Worm (Caenorhabditis elegans) whole organism, L4 larva: Measurements from ENCODE around the gene rnp-9.

ENCODE experiments used
- F26F4.8 ChIP-seq: fragments of 200-800 bp; sonication (Bioruptor generic); conservative IDR thresholded peaks from 2 replicates; pipeline ENCODE4 v1.3.6; 2022; ENCODE audit warnings: missing genetic modification characterization, missing compliant biosample characterization
- F37D6.2 ChIP-seq: sonication (generic microtip); optimal IDR thresholded peaks from 2 replicates; lab custom pipeline; 2016; ENCODE audit warnings: mild to moderate bottlenecking, missing genetic modification characterization, missing compliant biosample characterization
- F49E8.2 ChIP-seq: sonication (generic microtip); optimal IDR thresholded peaks from 2 replicates; lab custom pipeline; 2016; ENCODE audit warnings: missing compliant biosample characterization, mild to moderate bottlenecking, missing genetic modification characterization, borderline replicate concordance
- R02D3.7 ChIP-seq: fragments of 150-350 bp; sonication (generic microtip); optimal IDR thresholded peaks from 3 replicates; lab custom pipeline; 2014; ENCODE audit warnings: missing biosample characterization, missing genetic modification characterization
- Y5F2A.4 ChIP-seq: fragments of 200-800 bp; sonication (Bioruptor generic); optimal IDR thresholded peaks from 2 replicates; lab custom pipeline; 2018; ENCODE audit warnings: mild to moderate bottlenecking, missing genetic modification characterization, missing compliant biosample characterization
- Y75B8A.6 ChIP-seq: fragments of 200-800 bp; sonication (Bioruptor generic); IDR thresholded peaks from 2 replicates; pipeline ENCODE4 v1.3.6; 2022; ENCODE audit warnings: missing genetic modification reagents, missing genetic modification characterization, missing compliant biosample characterization
- ceh-32 ChIP-seq: sonication (generic microtip); optimal IDR thresholded peaks from 2 replicates; lab custom pipeline; 2016; ENCODE audit warnings: mild to moderate bottlenecking, missing genetic modification characterization, missing compliant biosample characterization; ENCODE audit not compliant: poor library complexity
- daf-16 ChIP-seq, 3 experiments: sonication (generic microtip); optimal IDR thresholded peaks; 2 replicates each; lab custom pipeline; 2016 to 2017; ENCODE audit warnings: missing genetic modification characterization in 3 of 3, missing genetic modification reagents in 3 of 3, mild to moderate bottlenecking in 2 of 3, missing compliant biosample characterization in 2 of 3, missing biosample characterization in 1 of 3, moderate library complexity in 1 of 3
- daf-19 ChIP-seq: fragments of 200-800 bp; sonication (Bioruptor generic); conservative IDR thresholded peaks from 2 replicates; pipeline ENCODE4 v1.3.6; 2022; ENCODE audit warnings: missing genetic modification characterization, missing compliant biosample characterization
- daf-8 ChIP-seq: fragments of 200-800 bp; sonication (Bioruptor generic); IDR thresholded peaks from 2 replicates; pipeline ENCODE4 v1.3.6; 2022; ENCODE audit warnings: missing genetic modification characterization, missing compliant biosample characterization
- dmd-8 ChIP-seq: fragments of 200-800 bp; sonication (Bioruptor generic); IDR thresholded peaks from 2 replicates; pipeline ENCODE4 v1.3.6; 2022; ENCODE audit warnings: missing genetic modification characterization, missing compliant biosample characterization
- dmd-9 ChIP-seq: fragments of 200-800 bp; sonication (Bioruptor generic); IDR thresholded peaks from 2 replicates; pipeline ENCODE4 v1.3.6; 2022; ENCODE audit warnings: missing genetic modification reagents, missing genetic modification characterization, missing compliant biosample characterization
- dpl-1 ChIP-seq: fragments of 150-350 bp; optimal IDR thresholded peaks from 2 replicates; lab custom pipeline; 2014; ENCODE audit warnings: missing biosample characterization, missing genetic modification reagents, missing genetic modification characterization
- dve-1 ChIP-seq: sonication (generic microtip); optimal IDR thresholded peaks from 2 replicates; lab custom pipeline; 2017; ENCODE audit warnings: antibody characterized with exemption, mild to moderate bottlenecking, missing genetic modification characterization, missing compliant biosample characterization; ENCODE audit not compliant: insufficient read depth
- egl-43 ChIP-seq: fragments of 200-800 bp; sonication (Bioruptor generic); IDR thresholded peaks from 2 replicates; pipeline ENCODE4 v1.3.6; 2022; ENCODE audit warnings: missing genetic modification reagents, missing genetic modification characterization, missing compliant biosample characterization
- hif-1 ChIP-seq, 2 experiments: sonication (generic microtip); optimal IDR thresholded peaks; 2 replicates each; lab custom pipeline; 2016 to 2017; ENCODE audit warnings: missing compliant biosample characterization in 2 of 2, missing genetic modification characterization in 2 of 2, missing genetic modification reagents in 2 of 2, missing genotype in 2 of 2, mild to moderate bottlenecking in 1 of 2
- hlh-11 ChIP-seq: fragments of 200-800 bp; sonication (Bioruptor generic); optimal IDR thresholded peaks from 2 replicates; lab custom pipeline; 2018; ENCODE audit warnings: mild to moderate bottlenecking, missing genetic modification characterization, missing compliant biosample characterization
- hlh-30 ChIP-seq: sonication (generic microtip); optimal IDR thresholded peaks from 2 replicates; lab custom pipeline; 2017; ENCODE audit warnings: antibody characterized with exemption, mild to moderate bottlenecking, missing genetic modification characterization, missing compliant biosample characterization; ENCODE audit not compliant: insufficient read depth
- lin-1 ChIP-seq: fragments of 200-800 bp; sonication (Bioruptor generic); IDR thresholded peaks from 2 replicates; pipeline ENCODE4 v1.3.6; 2022; ENCODE audit warnings: missing genetic modification reagents, missing genetic modification characterization, missing compliant biosample characterization
- lin-15B ChIP-seq: fragments of 150-350 bp; sonication (generic microtip); optimal IDR thresholded peaks from 3 replicates; lab custom pipeline; 2014; ENCODE audit warnings: missing biosample characterization, missing genetic modification characterization
- lin-29 ChIP-seq: fragments of 200-800 bp; sonication (Bioruptor generic); IDR thresholded peaks from 2 replicates; pipeline ENCODE4 v1.3.6; 2022; ENCODE audit warnings: missing genetic modification reagents, missing genetic modification characterization, missing compliant biosample characterization
- lin-39 ChIP-seq: fragments of 150-350 bp; optimal IDR thresholded peaks from 2 replicates; lab custom pipeline; 2014; ENCODE audit warnings: missing biosample characterization, missing genetic modification reagents, missing genetic modification characterization
- madf-5 ChIP-seq, 2 experiments: fragments of 200-800 bp; sonication (Bioruptor generic); IDR thresholded peaks; 2 replicates each; pipeline ENCODE4 v1.3.6; 2022; ENCODE audit warnings: missing compliant biosample characterization in 2 of 2, missing genetic modification characterization in 2 of 2
- madf-9 ChIP-seq: fragments of 200-800 bp; sonication (Bioruptor generic); conservative IDR thresholded peaks from 2 replicates; pipeline ENCODE4 v1.3.6; 2022; ENCODE audit warnings: missing genetic modification reagents, missing genetic modification characterization, missing compliant biosample characterization
- mdl-1 ChIP-seq, 2 experiments: fragments of 150-350 bp in 1 of 2; sonication (generic microtip) in 1 of 2; optimal IDR thresholded peaks; 2 replicates each; lab custom pipeline; 2014 to 2017; ENCODE audit warnings: missing biosample characterization in 2 of 2, missing genetic modification characterization in 2 of 2
- mdt-29 ChIP-seq: fragments of 200-800 bp; sonication (Bioruptor generic); IDR thresholded peaks from 2 replicates; pipeline ENCODE4 v1.3.6; 2022; ENCODE audit warnings: missing genetic modification reagents, missing genetic modification characterization, missing compliant biosample characterization
- mxl-2 ChIP-seq: fragments of 200-800 bp; sonication (Bioruptor generic); conservative IDR thresholded peaks from 2 replicates; pipeline ENCODE4 v1.3.6; 2022; ENCODE audit warnings: missing genetic modification reagents, missing genetic modification characterization, missing compliant biosample characterization
- nhr-25 ChIP-seq: sonication (generic microtip); optimal IDR thresholded peaks from 2 replicates; lab custom pipeline; 2017; ENCODE audit warnings: missing genetic modification characterization, mild to moderate bottlenecking, missing compliant biosample characterization, antibody characterized with exemption, moderate library complexity, borderline replicate concordance; ENCODE audit not compliant: insufficient read depth
- nhr-28 ChIP-seq: fragments of 150-350 bp; optimal IDR thresholded peaks from 2 replicates; lab custom pipeline; 2014; ENCODE audit warnings: missing biosample characterization, missing genetic modification characterization
- nhr-48 ChIP-seq: sonication (generic microtip); optimal IDR thresholded peaks from 2 replicates; lab custom pipeline; 2016; ENCODE audit warnings: mild to moderate bottlenecking, missing genetic modification characterization, missing compliant biosample characterization
- nhr-77 ChIP-seq: fragments of 150-350 bp; optimal IDR thresholded peaks from 2 replicates; lab custom pipeline; 2014; ENCODE audit warnings: missing biosample characterization, missing genetic modification characterization
- php-3 ChIP-seq: fragments of 200-800 bp; sonication (Bioruptor generic); IDR thresholded peaks from 2 replicates; pipeline ENCODE4 v1.3.6; 2022; ENCODE audit warnings: missing genetic modification reagents, missing genetic modification characterization, missing compliant biosample characterization
- snpc-4 ChIP-seq: fragments of 150-350 bp; optimal IDR thresholded peaks from 2 replicates; lab custom pipeline; 2014; ENCODE audit warnings: missing biosample characterization, missing genetic modification characterization
- tra-1 ChIP-seq: fragments of 200-800 bp; sonication (Bioruptor generic); IDR thresholded peaks from 2 replicates; pipeline ENCODE4 v1.3.6; 2022; ENCODE audit warnings: missing genetic modification reagents, missing genetic modification characterization, missing compliant biosample characterization
- unc-130 ChIP-seq: sonication (generic microtip); optimal IDR thresholded peaks from 2 replicates; lab custom pipeline; 2016; ENCODE audit warnings: missing genetic modification reagents, missing genetic modification characterization, missing compliant biosample characterization
- unc-62 ChIP-seq, 3 experiments: fragments of 150-350 bp in 1 of 3; sonication (generic microtip); optimal IDR thresholded peaks in 2 of 3; peaks in 1 of 3; 1 replicate in 1 of 3; 2 replicates in 2 of 3; lab custom pipeline; 2014 to 2017; ENCODE audit warnings: missing biosample characterization in 3 of 3, missing genetic modification characterization in 3 of 3, missing genetic modification reagents in 3 of 3, missing genotype in 1 of 3

Gene rnp-9

DNA sequence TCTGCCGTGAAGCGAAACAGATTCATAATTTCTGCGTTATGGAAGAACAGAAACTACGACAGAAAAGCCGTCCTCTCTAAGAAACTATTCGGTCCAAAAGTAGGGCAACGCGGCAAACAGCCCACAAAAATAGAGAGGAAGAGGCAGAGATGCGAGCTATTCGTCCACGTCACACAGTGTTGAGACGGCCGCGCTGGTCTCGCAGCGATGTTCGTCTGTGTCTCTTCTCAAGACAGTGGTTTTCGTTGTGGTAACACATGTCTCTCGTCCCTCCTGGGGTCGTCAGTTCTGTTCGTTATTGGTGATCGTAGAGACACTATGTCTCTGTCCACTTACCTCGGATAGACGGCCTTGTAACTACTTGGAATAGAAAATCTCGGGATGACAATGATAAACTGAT, 8.4 kb upstream of the rnp-9 start, which contains the start of gene erd-2.1 (continued):
- TF ChIP-seq F49E8.2 (tag; lab: Kevin White, UChicago) (no peak), lin-29 (GFP tag; lab: Robert Waterston, UW) (no peak), mdt-29 (GFP tag; lab: Robert Waterston, UW) (no peak), F26F4.8 (GFP tag; lab: Robert Waterston, UW) (no peak), lin-15B (tag; lab: Kevin White, UChicago) (no peak), hlh-30 (tag; lab: Kevin White, UChicago) (peak; percentile 85), nhr-77 (tag; lab: Kevin White, UChicago) (peak; percentile 49), R02D3.7 (tag; lab: Kevin White, UChicago) (no peak), hlh-11 (tag; lab: Kevin White, UChicago) (peak; percentile 89), daf-16 (GFP tag; optimal IDR thresholded peaks at IDR 0.05; lab: Kevin White, UChicago) (no peak), daf-16 (tag; optimal IDR thresholded peaks at IDR 0.05; lab: Kevin White, UChicago) (peak; percentile 52), dve-1 (tag; lab: Kevin White, UChicago) (peak; percentile 82), dmd-9 (no peak), dmd-8 (GFP tag; lab: Robert Waterston, UW) (no peak), F37D6.2 (no peak), unc-130 (GFP tag; lab: Kevin White, UChicago) (no peak), snpc-4 (no peak), nhr-25 (tag; lab: Kevin White, UChicago) (no peak), unc-62 (GFP tag; optimal IDR thresholded peaks at IDR 0.05 in 1 of 2; lab: Kevin White, UChicago) (peak in 1 of 2 experiments; percentile 81), unc-62 (tag; optimal IDR thresholded peaks at IDR 0.05; lab: Kevin White, UChicago) (no peak), mdl-1 (tag; optimal IDR thresholded peaks at IDR 0.05; lab: Kevin White, UChicago) (peak in 1 of 2 experiments; percentile 70), lin-39 (tag; lab: Kevin White, UChicago) (no peak), hif-1 (tag; optimal IDR thresholded peaks at IDR 0.05; lab: Kevin White, UChicago) (peak in 1 of 2 experiments; percentile 32), Y5F2A.4 (no peak), mxl-2 (GFP tag; lab: Robert Waterston, UW) (no peak), daf-19 (GFP tag; lab: Robert Waterston, UW) (no peak), php-3 (GFP tag; lab: Robert Waterston, UW) (peak; percentile 46; the same call in 1 of the 2 replicates), tra-1 (GFP tag; lab: Robert Waterston, UW) (no peak), madf-5 (GFP tag; IDR thresholded peaks at IDR 0.05; lab: Robert Waterston, UW) (no peak), dpl-1 (GFP tag; lab: Kevin White, UChicago) (peak; percentile 62), madf-9 (GFP tag; lab: Robert Waterston, UW) (no peak), ceh-32 (tag; lab: Kevin White, UChicago) (no peak), egl-43 (GFP tag; lab: Robert Waterston, UW) (no peak)
- TF ChIP-seq, all 104 proteins: peak for 27

DNA sequence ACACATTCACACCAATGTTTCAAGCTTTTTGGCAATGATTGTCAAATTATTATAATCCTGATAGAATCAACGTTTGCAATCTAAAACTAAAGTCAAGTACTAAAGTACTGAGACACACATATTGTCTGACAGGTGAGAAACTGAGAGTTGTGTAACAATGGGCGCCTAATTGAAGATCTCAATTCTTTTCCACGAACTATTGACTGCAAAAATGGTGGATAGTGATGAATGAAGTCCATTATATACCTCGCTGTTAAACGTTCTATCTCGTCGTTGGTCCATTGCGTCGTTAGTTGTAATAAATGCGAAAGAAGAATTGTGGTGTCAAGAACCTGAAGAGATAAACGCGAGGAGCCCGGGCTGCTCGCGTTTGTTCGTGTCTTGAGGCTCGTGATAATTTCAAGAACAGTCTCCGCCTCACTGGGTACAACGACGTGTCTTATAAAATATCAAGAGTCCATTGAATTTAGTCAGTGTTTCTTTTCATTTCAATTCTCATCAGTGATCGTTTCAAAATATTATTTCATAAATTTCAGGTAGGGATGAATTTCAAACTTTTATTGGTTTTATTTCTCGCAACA, 6.9 kb upstream of the rnp-9 start, which contains the start of gene F09B9.4:
F09B9.4 (plus strand) TSS at position 531 of the 581 bp plus-strand sequence.
- no peak for TF ChIP-seq lin-1 (GFP tag; lab: Robert Waterston, UW)
- TF ChIP-seq daf-8 (GFP tag; lab: Robert Waterston, UW): no peak
- TF ChIP-seq dpl-1 (GFP tag; lab: Kevin White, UChicago): no peak
- TF ChIP-seq unc-62 (GFP tag; optimal IDR thresholded peaks at IDR 0.05 in 1 of 2; lab: Kevin White, UChicago): peak in 1 of 2 experiments; percentile 94
- no peak for TF ChIP-seq unc-62 (tag; optimal IDR thresholded peaks at IDR 0.05; lab: Kevin White, UChicago)
- TF ChIP-seq nhr-28 (tag; lab: Kevin White, UChicago): no peak
- no peak for TF ChIP-seq nhr-48 (tag; lab: Kevin White, UChicago)
- TF ChIP-seq Y75B8A.6: no peak
